Worm (Caenorhabditis elegans) whole organism, L4/young adult: ENCODE measurements around the gene fozi-1.
A peak's percentile ranks its signal among the peaks of the same experiment; 100 is the strongest.

Experiments used
- W03F9.2 ChIP-seq: fragments of 150-350 bp; optimal IDR thresholded peaks from 2 replicates; lab custom pipeline; 2014; ENCODE audit warnings: missing biosample characterization, missing genetic modification characterization
- dao-5 ChIP-seq: sonication (generic microtip); optimal IDR thresholded peaks from 2 replicates; lab custom pipeline; 2016; ENCODE audit warnings: missing genotype, missing genetic modification characterization, moderate library complexity, missing compliant biosample characterization
- him-1 ChIP-seq: sonication (generic microtip); optimal IDR thresholded peaks from 2 replicates; lab custom pipeline; 2016; ENCODE audit warnings: missing genotype, missing genetic modification reagents, missing genetic modification characterization, missing compliant biosample characterization

fozi-1 gene

DNA sequence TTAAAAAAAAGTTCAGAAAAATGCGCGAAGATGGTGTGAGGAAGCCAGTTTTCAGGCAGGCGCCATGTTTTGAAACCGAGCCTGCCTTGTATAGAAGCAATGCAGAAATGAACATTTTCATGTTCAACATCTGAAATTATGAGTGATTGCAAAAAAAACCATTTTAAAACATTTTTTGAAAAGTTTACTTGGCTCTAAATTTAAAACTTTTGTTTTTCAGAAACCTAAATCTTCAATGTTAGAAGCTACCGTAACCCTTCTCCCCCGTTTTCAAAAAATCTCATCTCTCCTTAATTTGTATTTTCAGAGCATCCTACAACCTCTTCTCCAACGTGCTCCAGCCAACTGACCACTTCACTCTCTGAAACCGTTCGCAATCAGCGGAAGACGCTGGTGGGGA, at the start of gene fozi-1:
Gene fozi-1, plus strand, starts transcription at position 301 of the 400 bp plus-strand sequence.
- TF ChIP-seq W03F9.2, result no peak
- no peak for TF ChIP-seq dao-5
- TF ChIP-seq him-1 (tag; lab: Kevin White, UChicago), result no peak

DNA sequence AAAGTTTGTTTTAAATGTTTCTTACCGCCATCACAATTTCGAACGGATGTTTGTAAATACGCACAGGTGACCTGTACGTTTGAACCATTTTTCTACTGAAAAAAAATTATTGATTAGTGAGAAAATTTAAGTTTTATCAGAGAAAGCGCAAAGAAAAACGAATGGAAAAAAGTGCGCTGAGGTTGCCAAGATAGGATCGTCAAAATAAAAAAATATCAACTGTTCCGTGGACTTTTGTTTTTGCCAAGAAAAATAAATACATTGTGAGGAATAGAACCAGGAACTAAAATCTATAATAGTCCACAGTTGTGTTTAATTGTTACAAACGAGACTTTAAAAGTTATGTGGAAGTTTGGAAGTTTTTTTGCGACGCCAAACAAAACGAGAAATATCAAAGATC, 45.4 kb upstream of the fozi-1 start, which contains the start of gene T23G5.2:
Gene T23G5.2, minus strand, starts transcription at position 101 of the 400 bp plus-strand sequence.
- TF ChIP-seq him-1 (tag; lab: Kevin White, UChicago), result no peak
- no peak for TF ChIP-seq W03F9.2
- no peak for TF ChIP-seq dao-5

- TF ChIP-seq W03F9.2 (no peak), dao-5 (no peak), him-1 (tag; lab: Kevin White, UChicago) (no peak)
These were observed 44.0 kb upstream of the fozi-1 start for ce11 chrIII:9237626-9238025.

ce11 chrIII:9239983-9240382, 41.6 kb upstream of the fozi-1 start, which contains the start of gene saeg-2:
Gene saeg-2, plus strand, starts transcription at chrIII:9240363.
- no peak for TF ChIP-seq him-1 (tag; lab: Kevin White, UChicago)
- TF ChIP-seq W03F9.2, result peak; percentile 51

DNA sequence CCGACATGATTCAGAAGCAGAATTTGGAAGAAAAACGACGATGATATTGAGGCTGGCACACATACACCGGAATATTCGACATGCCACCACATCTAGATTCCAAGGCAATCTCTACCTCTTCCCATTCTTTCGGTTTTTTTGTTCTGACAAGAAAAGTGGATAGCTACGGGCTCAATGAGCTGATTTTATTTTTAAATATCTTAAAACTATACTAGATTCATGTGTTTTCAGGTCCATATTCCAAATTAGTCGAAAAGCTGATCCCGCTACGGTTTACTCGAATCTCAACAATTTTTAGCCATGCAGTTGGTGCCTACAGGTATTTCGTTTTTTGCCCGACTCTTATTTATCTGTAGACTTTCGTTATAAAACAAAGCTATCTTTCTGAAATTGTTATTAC, 38.9 kb upstream of the fozi-1 start, which contains the start of gene dat-1:
Gene dat-1, plus strand, starts transcription at position 301 of the 400 bp plus-strand sequence.
- no peak for TF ChIP-seq W03F9.2
- no peak for TF ChIP-seq dao-5
- TF ChIP-seq him-1 (tag; lab: Kevin White, UChicago), result no peak

DNA sequence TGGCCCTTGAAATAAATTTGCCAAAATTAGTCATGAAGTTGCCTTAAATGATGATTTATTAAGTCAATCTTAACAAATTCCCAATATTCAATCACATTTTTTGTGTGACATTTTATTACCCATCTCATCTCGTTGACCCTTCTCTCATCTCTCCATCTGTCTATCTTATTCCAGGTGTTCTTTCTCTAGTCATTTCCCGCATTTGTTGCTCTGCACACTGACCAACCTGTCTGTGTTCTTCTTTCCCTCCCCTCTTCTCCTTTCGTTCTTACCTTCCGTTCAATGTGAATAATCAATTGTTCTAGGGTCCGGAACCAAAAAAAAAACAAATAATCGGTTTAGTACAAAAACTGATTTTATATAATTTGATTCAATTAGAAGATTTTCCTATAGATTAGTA, 34.4 kb upstream of the fozi-1 start, which contains the start of gene T02C1.1:
Gene T02C1.1, plus strand, starts transcription at position 305 of the 400 bp plus-strand sequence.
- TF ChIP-seq dao-5, result no peak
- TF ChIP-seq him-1 (tag; lab: Kevin White, UChicago), result no peak
- no peak for TF ChIP-seq W03F9.2

DNA sequence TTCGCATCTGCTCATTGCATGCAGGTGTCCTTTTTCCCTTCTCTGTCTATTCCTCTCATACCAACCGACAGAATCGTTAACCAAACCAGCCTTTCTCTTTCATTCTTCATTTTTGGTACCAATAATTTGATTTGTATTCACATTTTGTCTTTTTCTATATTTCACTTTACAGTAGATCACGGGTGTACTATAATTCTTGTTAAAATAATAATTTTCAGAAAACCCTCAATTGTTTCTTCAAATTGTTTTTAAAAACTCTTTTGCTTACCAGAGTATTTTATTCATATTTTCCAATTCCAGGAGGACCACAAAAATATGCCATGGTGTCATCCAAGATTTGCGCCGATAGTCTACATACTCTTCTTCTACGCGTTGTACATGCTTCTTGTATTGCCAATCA, 30.9 kb upstream of the fozi-1 start, which contains the start of gene T02C1.2:
Gene T02C1.2, plus strand, starts transcription at position 301 of the 400 bp plus-strand sequence.
- TF ChIP-seq W03F9.2 (no peak), dao-5 (no peak), him-1 (tag; lab: Kevin White, UChicago) (no peak)

DNA sequence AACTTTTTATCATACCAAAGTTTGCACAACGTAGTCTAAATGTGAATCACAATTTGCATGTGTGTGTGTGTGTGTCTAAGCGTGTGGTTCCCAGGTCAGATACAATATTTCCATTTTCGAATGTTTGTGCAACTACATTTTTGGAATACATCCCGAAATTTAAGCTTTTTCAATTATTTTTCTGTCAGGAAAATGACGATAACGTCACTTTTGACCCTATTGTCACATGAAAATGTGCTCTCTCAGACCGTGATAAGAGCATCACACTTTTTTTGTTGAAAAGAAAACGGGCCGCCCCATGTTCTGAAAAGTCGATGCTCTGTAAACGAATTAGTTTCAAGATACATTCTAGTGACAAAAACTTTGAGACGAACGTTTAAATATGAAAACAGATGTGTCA, 26.6 kb upstream of the fozi-1 start:
- TF ChIP-seq W03F9.2, result no peak

ce11 chrIII:9255801-9256200, 25.8 kb upstream of the fozi-1 start:
- TF ChIP-seq him-1 (tag; lab: Kevin White, UChicago) (no peak), W03F9.2 (no peak), dao-5 (no peak)

ce11 chrIII:9256961-9257360, 24.6 kb upstream of the fozi-1 start, which contains the start of gene M01A8.1:
Gene M01A8.1, plus strand, starts transcription at chrIII:9257261.
- no peak for TF ChIP-seq him-1 (tag; lab: Kevin White, UChicago)
- no peak for TF ChIP-seq W03F9.2
- no peak for TF ChIP-seq dao-5

DNA sequence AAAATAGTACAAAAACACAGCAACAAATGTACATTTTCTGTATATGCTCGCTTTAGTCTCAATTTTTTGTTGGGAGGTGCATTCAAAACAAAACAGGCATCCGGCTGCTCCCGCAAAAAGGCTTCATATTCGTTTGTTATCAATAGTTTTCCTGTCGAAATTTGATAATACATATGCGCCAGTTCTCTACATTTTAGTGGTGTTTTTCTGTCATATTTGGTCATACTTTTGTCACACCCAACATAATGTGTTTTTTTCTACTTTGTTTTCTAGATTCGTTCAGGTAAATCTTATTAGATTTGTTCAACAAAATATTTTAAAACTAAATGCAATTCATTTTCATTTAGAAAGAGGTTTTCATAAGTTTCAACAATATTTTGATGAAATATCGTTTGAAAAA, 23.1 kb upstream of the fozi-1 start:
- no peak for TF ChIP-seq him-1 (tag; lab: Kevin White, UChicago)
- no peak for TF ChIP-seq W03F9.2
- TF ChIP-seq dao-5, result no peak

DNA sequence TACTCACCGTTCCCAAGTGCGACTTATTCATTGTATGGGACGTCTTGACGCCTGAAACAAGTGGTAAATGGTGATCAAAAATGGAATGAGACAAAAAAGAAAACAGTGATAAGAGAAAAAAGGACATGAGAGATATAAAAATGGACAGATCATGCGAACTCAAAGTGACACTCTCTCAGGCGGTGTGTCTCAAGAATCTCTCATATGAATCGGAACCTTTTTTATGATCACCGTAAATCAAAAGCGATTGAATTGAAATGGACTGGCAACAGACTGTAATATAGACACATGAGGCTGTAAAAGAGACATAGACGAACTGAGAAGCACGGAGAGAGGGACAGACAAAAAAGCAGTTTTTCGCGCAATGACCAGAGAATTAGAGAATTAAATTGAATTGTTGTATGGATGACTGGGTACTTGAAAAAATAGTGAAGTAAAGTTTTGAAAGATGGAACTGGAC, 12.5 kb upstream of the fozi-1 start, which contains the start of gene clip-1:
Gene clip-1, minus strand, starts transcription at position 51 of the 460 bp plus-strand sequence.
- TF ChIP-seq dao-5 (no peak), W03F9.2 (no peak), him-1 (tag; lab: Kevin White, UChicago) (no peak)

- TF ChIP-seq him-1 (tag; lab: Kevin White, UChicago) (no peak), dao-5 (no peak), W03F9.2 (no peak)
These were observed 11.4 kb upstream of the fozi-1 start for ce11 chrIII:9270183-9270582.

ce11 chrIII:9271389-9271918, 10.1 kb upstream of the fozi-1 start:
- TF ChIP-seq W03F9.2, result no peak
- TF ChIP-seq him-1 (tag; lab: Kevin White, UChicago), result no peak
- TF ChIP-seq dao-5, result no peak

DNA sequence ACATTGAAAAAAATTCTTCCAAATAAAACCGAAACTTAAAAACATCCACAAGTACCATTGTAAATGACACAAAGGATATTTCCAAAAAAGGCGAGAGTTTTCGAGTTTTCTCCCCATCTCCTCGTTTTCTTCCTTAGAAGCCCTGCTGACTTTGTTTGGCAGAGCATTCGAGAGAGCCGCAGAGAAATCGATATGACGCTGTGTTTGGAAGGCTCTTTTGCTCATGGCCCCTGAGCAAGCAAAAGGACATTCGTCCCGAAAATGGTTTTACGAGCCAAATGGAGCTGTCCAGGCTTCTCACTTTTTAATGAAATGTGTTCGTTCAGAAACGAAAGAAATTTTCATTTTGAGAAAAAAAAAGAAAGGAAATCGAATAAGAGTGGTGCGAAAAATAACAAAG, 9.5 kb upstream of the fozi-1 start:
- TF ChIP-seq dao-5, result no peak
- no peak for TF ChIP-seq him-1 (tag; lab: Kevin White, UChicago)
- no peak for TF ChIP-seq W03F9.2

DNA sequence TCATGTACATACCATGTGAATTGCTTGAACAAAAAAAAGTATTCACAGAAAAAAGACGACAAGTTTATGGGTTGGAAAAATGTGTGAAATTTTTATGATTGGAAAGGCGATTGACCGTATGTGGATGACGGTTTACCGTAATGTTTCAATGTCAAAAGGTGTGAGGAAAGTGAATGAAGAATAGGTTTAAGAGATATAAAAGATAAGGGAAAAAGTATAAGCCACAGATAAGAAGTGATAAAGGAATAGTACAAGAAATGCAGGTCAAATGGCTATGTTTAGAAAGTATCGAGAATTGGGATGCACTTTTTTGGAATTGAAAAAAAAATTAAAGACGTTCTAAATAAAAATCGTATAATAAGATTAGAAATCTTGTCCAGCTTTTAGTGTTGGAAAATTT, 3.8 kb upstream of the fozi-1 start:
- TF ChIP-seq W03F9.2 (no peak), dao-5 (no peak), him-1 (tag; lab: Kevin White, UChicago) (no peak)
